Fruit fly (Drosophila melanogaster) whole organism, embryonic: ENCODE results near the gene CG7402.
A peak's percentile ranks its signal among the peaks of the same experiment; 100 is the strongest.

Source experiments
- Aef1 ChIP-seq: fragments of 200-800 bp; sonication (Bioruptor generic); IDR thresholded peaks from 3 replicates; pipeline ENCODE4 v1.3.6; 2022; ENCODE audit warnings: missing biosample characterization, missing genetic modification characterization
- CG10147 ChIP-seq: fragments of 200-800 bp; sonication (Bioruptor generic); optimal IDR thresholded peaks from 2 replicates; lab custom pipeline; 2019; ENCODE audit warnings: missing biosample characterization, mild to moderate bottlenecking, missing genetic modification characterization, moderate library complexity
- CG11504 ChIP-seq: fragments of 200-800 bp; sonication (Bioruptor generic); optimal IDR thresholded peaks from 3 replicates; lab custom pipeline; 2019; ENCODE audit warnings: missing biosample characterization, mild to moderate bottlenecking, missing genetic modification characterization, moderate library complexity
- CG12236 ChIP-seq: fragments of 200-800 bp; sonication (Bioruptor generic); optimal IDR thresholded peaks from 2 replicates; lab custom pipeline; 2016; ENCODE audit warnings: missing biosample characterization, missing genetic modification characterization
- CG12659 ChIP-seq: fragments of 200-800 bp; sonication (Bioruptor generic); optimal IDR thresholded peaks from 3 replicates; lab custom pipeline; 2017; ENCODE audit warnings: mild to moderate bottlenecking, missing biosample characterization, missing genetic modification reagents, missing genetic modification characterization
- CG13424 ChIP-seq: fragments of 200-800 bp; sonication (Bioruptor generic); optimal IDR thresholded peaks from 2 replicates; lab custom pipeline; 2019; ENCODE audit warnings: missing biosample characterization, mild to moderate bottlenecking, missing genetic modification characterization, moderate library complexity
- CG13775 ChIP-seq: fragments of 200-800 bp; sonication (Bioruptor generic); optimal IDR thresholded peaks from 3 replicates; lab custom pipeline; 2017; ENCODE audit warnings: missing biosample characterization, mild to moderate bottlenecking, missing genetic modification characterization
- CG14050 ChIP-seq: fragments of 200-800 bp; sonication (Bioruptor generic); IDR thresholded peaks from 3 replicates; pipeline ENCODE4 v1.3.6; 2022; ENCODE audit warnings: missing biosample characterization, missing genetic modification characterization
- CG14965 ChIP-seq: fragments of 200-800 bp; sonication (Bioruptor generic); optimal IDR thresholded peaks from 2 replicates; lab custom pipeline; 2016; ENCODE audit warnings: missing biosample characterization, missing genetic modification characterization, borderline replicate concordance
- CG15073 ChIP-seq: fragments of 200-800 bp; sonication (Bioruptor generic); optimal IDR thresholded peaks from 2 replicates; lab custom pipeline; 2016; ENCODE audit warnings: missing biosample characterization, missing genetic modification characterization
- CG1832 ChIP-seq: fragments of 200-800 bp; sonication (Bioruptor generic); optimal IDR thresholded peaks from 2 replicates; lab custom pipeline; 2017; ENCODE audit warnings: missing biosample characterization, mild to moderate bottlenecking, missing genetic modification characterization, inconsistent platforms
- CG30403 ChIP-seq: fragments of 200-800 bp; sonication (Bioruptor generic); optimal IDR thresholded peaks from 3 replicates; lab custom pipeline; 2016; ENCODE audit warnings: missing biosample characterization, missing genetic modification characterization
- CG4707 ChIP-seq: fragments of 200-800 bp; sonication (Bioruptor generic); optimal IDR thresholded peaks from 2 replicates; lab custom pipeline; 2018; ENCODE audit warnings: missing biosample characterization, mild to moderate bottlenecking, missing genetic modification characterization, moderate library complexity
- CG4730 ChIP-seq: fragments of 200-800 bp; sonication (Bioruptor generic); IDR thresholded peaks from 2 replicates; pipeline ENCODE4 v1.3.6; 2022; ENCODE audit warnings: missing biosample characterization, missing genetic modification characterization
- CG5953 ChIP-seq: fragments of 200-800 bp; sonication (Bioruptor generic); IDR thresholded peaks from 2 replicates; pipeline ENCODE4 v1.3.6; 2022; ENCODE audit warnings: missing biosample characterization, missing genetic modification characterization
- CG9727 ChIP-seq: fragments of 200-800 bp; sonication (Bioruptor generic); optimal IDR thresholded peaks from 3 replicates; lab custom pipeline; 2017; ENCODE audit warnings: missing biosample characterization, mild to moderate bottlenecking, missing genetic modification characterization
- CG9932 ChIP-seq: fragments of 200-800 bp; sonication (Bioruptor generic); IDR thresholded peaks from 2 replicates; pipeline ENCODE4 v1.3.6; 2022; ENCODE audit warnings: missing biosample characterization, missing genetic modification characterization
- ERR ChIP-seq: fragments of 200-800 bp; sonication (Bioruptor generic); optimal IDR thresholded peaks from 2 replicates; lab custom pipeline; 2016; ENCODE audit warnings: missing biosample characterization, missing genetic modification characterization
- Elba2 ChIP-seq: fragments of 200-800 bp; sonication (Bioruptor generic); optimal IDR thresholded peaks from 3 replicates; lab custom pipeline; 2016; ENCODE audit warnings: missing biosample characterization, missing genetic modification characterization
- Fer2 ChIP-seq: fragments of 200-800 bp; sonication (Bioruptor generic); optimal IDR thresholded peaks from 2 replicates; lab custom pipeline; 2018; ENCODE audit warnings: missing biosample characterization, mild to moderate bottlenecking, missing genetic modification characterization, moderate library complexity
- Fer3 ChIP-seq: fragments of 200-800 bp; sonication (Bioruptor generic); optimal IDR thresholded peaks from 2 replicates; lab custom pipeline; 2018; ENCODE audit warnings: missing biosample characterization, mild to moderate bottlenecking, missing genetic modification characterization, moderate library complexity
- HmgD ChIP-seq: fragments of 200-800 bp; sonication (Bioruptor generic); optimal IDR thresholded peaks from 3 replicates; lab custom pipeline; 2016; ENCODE audit warnings: missing biosample characterization, missing genetic modification characterization
- Hmr ChIP-seq: fragments of 200-800 bp; sonication (Bioruptor generic); optimal IDR thresholded peaks from 3 replicates; lab custom pipeline; 2017; ENCODE audit warnings: mild to moderate bottlenecking, missing biosample characterization, missing genetic modification reagents, missing genetic modification characterization
- Hmx ChIP-seq: fragments of 200-800 bp; sonication (Bioruptor generic); optimal IDR thresholded peaks from 2 replicates; lab custom pipeline; 2016; ENCODE audit warnings: missing biosample characterization, missing genetic modification characterization
- MTF-1 ChIP-seq: fragments of 200-800 bp; sonication (Bioruptor generic); optimal IDR thresholded peaks from 2 replicates; lab custom pipeline; 2018; ENCODE audit warnings: missing biosample characterization, mild to moderate bottlenecking, missing genetic modification characterization, borderline replicate concordance
- Mad ChIP-seq: fragments of 200-800 bp; sonication (Bioruptor generic); optimal IDR thresholded peaks from 2 replicates; lab custom pipeline; 2016; ENCODE audit warnings: missing biosample characterization, missing genetic modification characterization
- Myb ChIP-seq: fragments of 200-800 bp; sonication (Bioruptor generic); optimal IDR thresholded peaks from 2 replicates; lab custom pipeline; 2016; ENCODE audit warnings: missing biosample characterization, missing genetic modification characterization
- NFAT ChIP-seq: fragments of 200-800 bp; sonication (Bioruptor generic); IDR thresholded peaks from 2 replicates; pipeline ENCODE4 v1.3.6; 2022; ENCODE audit warnings: missing biosample characterization, missing genetic modification characterization
- Oli ChIP-seq: fragments of 200-800 bp; sonication (Bioruptor generic); optimal IDR thresholded peaks from 2 replicates; lab custom pipeline; 2018; ENCODE audit warnings: missing biosample characterization, mild to moderate bottlenecking, missing genetic modification characterization, moderate library complexity
- Pdp1 ChIP-seq, 2 experiments: fragments of 200-800 bp; sonication (Bioruptor generic); optimal IDR thresholded peaks; 3 replicates each; lab custom pipeline; 2016; ENCODE audit warnings: missing biosample characterization in 2 of 2, missing genetic modification characterization in 2 of 2, mild to moderate bottlenecking in 1 of 2, moderate library complexity in 1 of 2
- Ptx1 ChIP-seq: fragments of 200-800 bp; sonication (Bioruptor generic); IDR thresholded peaks from 2 replicates; pipeline ENCODE4 v1.3.6; 2022; ENCODE audit warnings: missing biosample characterization, missing genetic modification characterization
- Six4 ChIP-seq: fragments of 200-800 bp; sonication (Bioruptor generic); optimal IDR thresholded peaks from 2 replicates; lab custom pipeline; 2016; ENCODE audit warnings: missing biosample characterization, missing genetic modification characterization
- TFAM ChIP-seq: fragments of 200-800 bp; sonication (Bioruptor generic); optimal IDR thresholded peaks from 2 replicates; lab custom pipeline; 2017; ENCODE audit warnings: missing biosample characterization, missing genetic modification characterization, inconsistent platforms
- Usf ChIP-seq: fragments of 200-800 bp; sonication (Bioruptor generic); optimal IDR thresholded peaks from 2 replicates; lab custom pipeline; 2017; ENCODE audit warnings: missing genotype, missing biosample characterization, missing genetic modification characterization
- ab ChIP-seq: fragments of 200-800 bp; sonication (Bioruptor generic); optimal IDR thresholded peaks from 2 replicates; lab custom pipeline; 2016; ENCODE audit warnings: missing biosample characterization, missing genetic modification characterization
- ac ChIP-seq: fragments of 200-800 bp; sonication (Bioruptor generic); optimal IDR thresholded peaks from 3 replicates; lab custom pipeline; 2017; ENCODE audit warnings: missing biosample characterization, mild to moderate bottlenecking, missing genetic modification characterization
- amos ChIP-seq: fragments of 200-800 bp; sonication (Bioruptor generic); IDR thresholded peaks from 2 replicates; pipeline ENCODE4 v1.3.6; 2022; ENCODE audit warnings: missing biosample characterization, missing genetic modification characterization; ENCODE audit not compliant: partially characterized antibody
- az2 ChIP-seq: fragments of 200-800 bp; sonication (Bioruptor generic); optimal IDR thresholded peaks from 3 replicates; lab custom pipeline; 2016; ENCODE audit warnings: missing biosample characterization, missing genetic modification characterization
- bigmax ChIP-seq: fragments of 200-800 bp; sonication (Bioruptor generic); optimal IDR thresholded peaks from 2 replicates; lab custom pipeline; 2018; ENCODE audit warnings: missing biosample characterization, mild to moderate bottlenecking, missing genetic modification characterization
- bowl ChIP-seq: fragments of 200-800 bp; sonication (Bioruptor generic); IDR thresholded peaks from 2 replicates; pipeline ENCODE4 v1.3.6; 2022; ENCODE audit warnings: missing biosample characterization, missing genetic modification characterization
- br ChIP-seq: fragments of >200 bp; optimal IDR thresholded peaks from 2 replicates; lab custom pipeline; 2017
- dmrt11E ChIP-seq: fragments of 200-800 bp; sonication (Bioruptor generic); optimal IDR thresholded peaks from 3 replicates; lab custom pipeline; 2018; ENCODE audit warnings: missing biosample characterization, mild to moderate bottlenecking, missing genetic modification characterization, moderate library complexity
- jumu ChIP-seq: fragments of 200-800 bp; sonication (Bioruptor generic); optimal IDR thresholded peaks from 3 replicates; lab custom pipeline; 2016; ENCODE audit warnings: missing biosample characterization, missing genetic modification characterization
- nerfin-2 ChIP-seq: fragments of 200-800 bp; sonication (Bioruptor generic); IDR thresholded peaks from 2 replicates; pipeline ENCODE4 v1.3.6; 2022; ENCODE audit warnings: missing biosample characterization, missing genetic modification characterization; ENCODE audit not compliant: partially characterized antibody
- odd ChIP-seq: fragments of 200-800 bp; sonication (Bioruptor generic); optimal IDR thresholded peaks from 2 replicates; lab custom pipeline; 2017; ENCODE audit warnings: missing biosample characterization, mild to moderate bottlenecking, missing genetic modification characterization
- phol ChIP-seq: fragments of 200-800 bp; sonication (Bioruptor generic); optimal IDR thresholded peaks from 3 replicates; lab custom pipeline; 2018; ENCODE audit warnings: missing biosample characterization, mild to moderate bottlenecking, missing genetic modification characterization, moderate library complexity
- repo ChIP-seq: fragments of 200-800 bp; sonication (Bioruptor generic); optimal IDR thresholded peaks from 2 replicates; lab custom pipeline; 2016; ENCODE audit warnings: missing biosample characterization, missing genetic modification characterization
- sc ChIP-seq, 3 experiments: fragments of >200 bp in 2 of 3; fragments of 200-800 bp in 1 of 3; sonication (Bioruptor generic) in 1 of 3; optimal IDR thresholded peaks; 2 replicates in 2 of 3; 3 replicates in 1 of 3; lab custom pipeline; 2017; ENCODE audit warnings: mild to moderate bottlenecking in 1 of 3, missing biosample characterization in 1 of 3, missing genetic modification characterization in 1 of 3, missing genetic modification reagents in 1 of 3
- shn ChIP-seq: fragments of 200-800 bp; sonication (Bioruptor generic); optimal IDR thresholded peaks from 3 replicates; lab custom pipeline; 2016; ENCODE audit warnings: missing biosample characterization, missing genetic modification characterization
- slou ChIP-seq: fragments of 200-800 bp; sonication (Bioruptor generic); optimal IDR thresholded peaks from 3 replicates; lab custom pipeline; 2016; ENCODE audit warnings: missing biosample characterization, missing genetic modification characterization
- twi ChIP-seq: fragments of 200-800 bp; optimal IDR thresholded peaks from 2 replicates; lab custom pipeline; 2019; ENCODE audit warnings: missing biosample characterization, mild to moderate bottlenecking, missing genetic modification characterization, moderate library complexity
- zen ChIP-seq: fragments of 200-800 bp; sonication (Bioruptor generic); optimal IDR thresholded peaks from 3 replicates; lab custom pipeline; 2018; ENCODE audit warnings: missing biosample characterization, mild to moderate bottlenecking, missing genetic modification characterization, moderate library complexity

The CG7402 gene

dm6 chr3L:17846982-17847355, 40.5 kb upstream of the CG7402 start (continued):
- TF ChIP-seq CG9932 (GFP tag; lab: Robert Waterston, UW) (peak; percentile 66), CG12659 (no peak), bigmax (GFP tag; lab: Kevin White, UChicago) (peak; percentile 75), CG15073 (GFP tag; lab: Kevin White, UChicago) (no peak), CG14050 (GFP tag; lab: Robert Waterston, UW) (no peak), bowl (no peak), zen (tag; lab: Kevin White, UChicago) (no peak), az2 (GFP tag; lab: Kevin White, UChicago) (no peak), Aef1 (no peak), twi (tag; lab: Kevin White, UChicago) (no peak), Usf (GFP tag; lab: Kevin White, UChicago) (no peak), CG9727 (GFP tag; lab: Kevin White, UChicago) (no peak), br (lab: Kevin White, UChicago) (no peak), Elba2 (no peak), slou (GFP tag; lab: Kevin White, UChicago) (no peak), HmgD (no peak), Myb (GFP tag; lab: Kevin White, UChicago) (peak; percentile 54), Ptx1 (GFP tag; lab: Robert Waterston, UW) (no peak), Fer2 (tag; lab: Kevin White, UChicago) (no peak), CG11504 (tag; lab: Kevin White, UChicago) (no peak), Pdp1 (GFP tag; optimal IDR thresholded peaks at IDR 0.05; lab: Kevin White, UChicago) (peak in 1 of 2 experiments; percentile 99), Hmr (GFP tag; lab: Kevin White, UChicago) (no peak), CG14965 (GFP tag; lab: Kevin White, UChicago) (no peak), Six4 (GFP tag; lab: Kevin White, UChicago) (no peak), jumu (GFP tag; lab: Kevin White, UChicago) (no peak), ab (GFP tag; lab: Kevin White, UChicago) (no peak), CG13424 (no peak), TFAM (GFP tag; lab: Kevin White, UChicago) (no peak), CG12236 (GFP tag; lab: Kevin White, UChicago) (no peak), CG4730 (no peak), amos (peak; percentile 83), CG13775 (no peak), shn (peak; percentile 10), MTF-1 (GFP tag; lab: Kevin White, UChicago) (no peak), CG30403 (GFP tag; lab: Kevin White, UChicago) (no peak), Mad (no peak), Hmx (no peak), Oli (no peak), CG10147 (GFP tag; lab: Kevin White, UChicago) (no peak), CG1832 (GFP tag; lab: Kevin White, UChicago) (no peak), ERR (GFP tag; lab: Kevin White, UChicago) (no peak), CG5953 (GFP tag; lab: Robert Waterston, UW) (no peak), NFAT (GFP tag; lab: Robert Waterston, UW) (peak; percentile 91), nerfin-2 (peak; percentile 68), dmrt11E (no peak), CG4707 (GFP tag; lab: Kevin White, UChicago) (no peak), Fer3 (tag; lab: Kevin White, UChicago) (no peak), ac (GFP tag; lab: Kevin White, UChicago) (no peak), repo (GFP tag; lab: Kevin White, UChicago) (no peak), odd (GFP tag; lab: Kevin White, UChicago) (no peak), sc (optimal IDR thresholded peaks at IDR 0.05; lab: Kevin White, UChicago) (no peak), sc (GFP tag; optimal IDR thresholded peaks at IDR 0.05; lab: Kevin White, UChicago) (no peak), phol (tag; lab: Kevin White, UChicago) (no peak)
